Fruit fly (Drosophila melanogaster) Kc167 (cell line): ENCODE data around the gene C15.

Source experiments
- h ChIP-seq: fragments of >200 bp; optimal IDR thresholded peaks from 3 replicates; lab custom pipeline; 2018; ENCODE audit warnings: missing external identifiers
- insv ChIP-seq: fragments of >200 bp; optimal IDR thresholded peaks from 3 replicates; lab custom pipeline; 2018; ENCODE audit warnings: missing external identifiers
- ttk ChIP-seq: sonication (Bioruptor generic); optimal IDR thresholded peaks from 2 replicates; lab custom pipeline; 2017; ENCODE audit warnings: missing external identifiers

DNA sequence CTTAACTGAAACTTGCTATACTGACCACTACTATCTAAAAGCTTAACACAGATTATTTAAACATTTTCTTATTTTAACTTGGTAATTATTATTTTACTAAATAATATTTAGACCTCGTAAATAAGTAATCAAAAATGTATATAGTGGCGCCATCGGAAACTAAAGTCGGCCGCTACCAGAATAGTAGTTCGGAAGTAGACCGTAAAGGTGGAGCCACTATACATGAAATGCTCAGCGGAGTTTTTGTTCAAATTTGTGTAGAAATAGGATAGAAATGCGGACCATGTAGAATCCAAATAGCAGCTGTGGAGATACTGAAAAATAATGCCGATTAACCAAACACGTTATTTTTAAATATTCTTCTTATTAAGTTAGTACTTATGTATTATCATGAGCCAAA is 20.4 kb downstream of the C15 start:
- no peak for TF ChIP-seq h (lab: Kevin White, UChicago)
- no peak for TF ChIP-seq ttk (lab: Kevin White, UChicago)
- no peak for TF ChIP-seq insv (lab: Kevin White, UChicago)
